Fruit fly (Drosophila melanogaster): ENCODE results near the gene Eip74EF.

Eip74EF gene

dm6 chr3L:17655837-17656308 lies 36.7 kb upstream of the Eip74EF start (continued):
- TF ChIP-seq CG7987 (GFP tag; optimal IDR thresholded peaks at IDR 0.05) = peak; percentile 60
- TF ChIP-seq CG6683 (GFP tag; optimal IDR thresholded peaks at IDR 0.05) = peak; percentile 55
- TF ChIP-seq CG10147 (GFP tag; optimal IDR thresholded peaks at IDR 0.05) = peak; percentile 37
- peak; percentile 27; the same call in 1 of the 2 replicates for TF ChIP-seq CG14014 (GFP tag; IDR thresholded peaks at IDR 0.05)
- TF ChIP-seq ERR (GFP tag; optimal IDR thresholded peaks at IDR 0.05) = no peak
- TF ChIP-seq CG17568 (GFP tag; optimal IDR thresholded peaks at IDR 0.05) = peak; percentile 36
- TF ChIP-seq otp (GFP tag; IDR thresholded peaks at IDR 0.05) = 0 out of 3 replicates have a peak, but pooled peaks have one; percentile 32
- TF ChIP-seq CG17328 (GFP tag; IDR thresholded peaks at IDR 0.05) = no peak
- TF ChIP-seq klu (GFP tag; IDR thresholded peaks at IDR 0.05) = no peak
- no peak for TF ChIP-seq nom (GFP tag; optimal IDR thresholded peaks at IDR 0.05)
- TF ChIP-seq en (GFP tag; optimal IDR thresholded peaks at IDR 0.05) = no peak
- 0 out of 2 replicates have a peak, but pooled peaks have one; percentile 20 for TF ChIP-seq slbo (GFP tag; IDR thresholded peaks at IDR 0.05)
- 0 out of 2 replicates have a peak, but pooled peaks have one; percentile 29 for TF ChIP-seq tna (GFP tag; IDR thresholded peaks at IDR 0.05; ENCODE audit: partially characterized antibody)
- no peak for TF ChIP-seq CG33213 (GFP tag; optimal IDR thresholded peaks at IDR 0.05)
- peak; percentile 87 for TF ChIP-seq CG10543 (GFP tag; optimal IDR thresholded peaks at IDR 0.05)
- TF ChIP-seq CG14860 (GFP tag; IDR thresholded peaks at IDR 0.05; ENCODE audit: partially characterized antibody) = peak; percentile 48; the same call in 2 of the 3 replicates
- no peak for TF ChIP-seq wor (GFP tag; IDR thresholded peaks at IDR 0.05)
- TF ChIP-seq Atf3 (GFP tag; optimal IDR thresholded peaks at IDR 0.05) = no peak
- TF ChIP-seq CG9215 (GFP tag; IDR thresholded peaks at IDR 0.05) = no peak
- TF ChIP-seq Sox102F (GFP tag; optimal IDR thresholded peaks at IDR 0.05) = no peak
- peak; percentile 74; the same call in 2 of the 3 replicates for TF ChIP-seq ci (GFP tag; IDR thresholded peaks at IDR 0.05)
- 0 out of 2 replicates have a peak, but pooled peaks have one; percentile 30 for TF ChIP-seq stc (GFP tag; IDR thresholded peaks at IDR 0.05)
- no peak for TF ChIP-seq toy (GFP tag; IDR thresholded peaks at IDR 0.05)
- no peak for TF ChIP-seq Ets97D (GFP tag; optimal IDR thresholded peaks at IDR 0.05)
- peak; percentile 59 for TF ChIP-seq Hmr (GFP tag; optimal IDR thresholded peaks at IDR 0.05)
- no peak for TF ChIP-seq Dfd (GFP tag; optimal IDR thresholded peaks at IDR 0.05)
- TF ChIP-seq CG10565 (GFP tag; optimal IDR thresholded peaks at IDR 0.05) = no peak
- peak; percentile 49 for TF ChIP-seq HmgZ (tag; optimal IDR thresholded peaks at IDR 0.05)
- TF ChIP-seq B-H1 (GFP tag; IDR thresholded peaks at IDR 0.05) = no peak; the same call in 2 of the 3 replicates
- TF ChIP-seq CG43689 (GFP tag; IDR thresholded peaks at IDR 0.05) = no peak
- TF ChIP-seq maf-S (GFP tag; optimal IDR thresholded peaks at IDR 0.05) = no peak
- TF ChIP-seq eve (GFP tag; optimal IDR thresholded peaks at IDR 0.05) = no peak
- TF ChIP-seq kah (GFP tag; optimal IDR thresholded peaks at IDR 0.05) = peak; percentile 23
- no peak for TF ChIP-seq CG15479 (GFP tag; optimal IDR thresholded peaks at IDR 0.05)
- TF ChIP-seq CG30431 (GFP tag; optimal IDR thresholded peaks at IDR 0.05) = no peak
- peak; percentile 12 for TF ChIP-seq CG18011 (GFP tag; optimal IDR thresholded peaks at IDR 0.05)
- no peak for TF ChIP-seq CG1024 (GFP tag; IDR thresholded peaks at IDR 0.05)
- TF ChIP-seq CG15514 (GFP tag; optimal IDR thresholded peaks at IDR 0.05) = peak; percentile 70
- peak; percentile 1 for TF ChIP-seq nmo (GFP tag; optimal IDR thresholded peaks at IDR 0.05)
- peak; percentile 78 for TF ChIP-seq CG12071 (GFP tag; optimal IDR thresholded peaks at IDR 0.05)
- TF ChIP-seq CG6272 (GFP tag; IDR thresholded peaks at IDR 0.05) = no peak
- peak; percentile 38 for TF ChIP-seq CG12659 (GFP tag; optimal IDR thresholded peaks at IDR 0.05)
- peak; percentile 19 for TF ChIP-seq CG15011 (GFP tag; optimal IDR thresholded peaks at IDR 0.05)
- peak; percentile 51; the same call in 1 of the 3 replicates for TF ChIP-seq zfh1 (GFP tag; IDR thresholded peaks at IDR 0.05)
- TF ChIP-seq CG7556 (GFP tag; optimal IDR thresholded peaks at IDR 0.05) = no peak
- no peak for TF ChIP-seq CG2129 (GFP tag; IDR thresholded peaks at IDR 0.05; ENCODE audit: partially characterized antibody)
- TF ChIP-seq CG2120 (GFP tag; optimal IDR thresholded peaks at IDR 0.05) = peak; percentile 37
- no peak for TF ChIP-seq h (optimal IDR thresholded peaks at IDR 0.05)
- TF ChIP-seq crol (GFP tag; IDR thresholded peaks at IDR 0.05) = peak; percentile 89
- no peak for TF ChIP-seq sima (GFP tag; optimal IDR thresholded peaks at IDR 0.05)
- TF ChIP-seq CG1233 (GFP tag; optimal IDR thresholded peaks at IDR 0.05) = no peak
